Worm (Caenorhabditis elegans) whole organism, midembryonic: ENCODE measurements around the gene D1054.9.

Experiments used
- T22C8.4 ChIP-seq: fragments of 200-800 bp; sonication (Bioruptor generic); IDR thresholded peaks from 2 replicates; pipeline ENCODE4 v1.3.6; 2022; ENCODE audit warnings: missing genetic modification characterization, missing compliant biosample characterization
- cog-1 ChIP-seq: sonication (generic microtip); optimal IDR thresholded peaks from 2 replicates; lab custom pipeline; 2016; ENCODE audit warnings: missing genetic modification characterization, missing compliant biosample characterization
- flt-1 ChIP-seq: fragments of 200-800 bp; sonication (Bioruptor generic); IDR thresholded peaks from 2 replicates; pipeline ENCODE4 v1.3.6; 2022; ENCODE audit warnings: missing genetic modification characterization, missing compliant biosample characterization
- klf-2 ChIP-seq: fragments of 200-800 bp; sonication (Bioruptor generic); conservative IDR thresholded peaks from 2 replicates; pipeline ENCODE4 v1.3.6; 2022; ENCODE audit warnings: missing genetic modification reagents, missing genetic modification characterization, missing compliant biosample characterization
- ref-1 ChIP-seq: fragments of 200-800 bp; sonication (Bioruptor generic); conservative IDR thresholded peaks from 2 replicates; pipeline ENCODE4 v1.3.6; 2022; ENCODE audit warnings: missing genetic modification reagents, missing genetic modification characterization, missing compliant biosample characterization
- tab-1 ChIP-seq: fragments of 200-800 bp; sonication (Bioruptor generic); IDR thresholded peaks from 2 replicates; pipeline ENCODE4 v1.3.6; 2022; ENCODE audit warnings: missing genetic modification characterization, missing compliant biosample characterization
- ztf-23 ChIP-seq: fragments of 200-800 bp; sonication (Bioruptor generic); IDR thresholded peaks from 2 replicates; pipeline ENCODE4 v1.3.6; 2022; ENCODE audit warnings: missing genetic modification reagents, missing genetic modification characterization, missing compliant biosample characterization
- ztf-29 ChIP-seq: fragments of 200-800 bp; sonication (Bioruptor generic); IDR thresholded peaks from 2 replicates; pipeline ENCODE4 v1.3.6; 2022; ENCODE audit warnings: missing genetic modification reagents, missing genetic modification characterization, missing compliant biosample characterization

- TF ChIP-seq flt-1 (GFP tag; lab: Robert Waterston, UW) (no peak), cog-1 (no peak), ref-1 (GFP tag; lab: Robert Waterston, UW) (no peak), ztf-23 (GFP tag; lab: Robert Waterston, UW) (no peak), tab-1 (no peak), ztf-29 (GFP tag; lab: Robert Waterston, UW) (no peak), T22C8.4 (GFP tag; lab: Robert Waterston, UW) (no peak), klf-2 (no peak)
Measured at ce11 chrV:10813425-10814156, 22.7 kb upstream of the D1054.9 start, which contains the start of the genes C29A12.1 and lig-1.
